Worm (Caenorhabditis elegans) whole organism, L3 larva: Measurements from ENCODE around the gene F53G2.2.

ENCODE experiments used
- elt-1 ChIP-seq: fragments of 150-350 bp; optimal IDR thresholded peaks from 2 replicates; lab custom pipeline; 2014; ENCODE audit warnings: missing biosample characterization, missing genetic modification characterization
- lin-15B ChIP-seq: fragments of 150-350 bp; optimal IDR thresholded peaks from 2 replicates; lab custom pipeline; 2014; ENCODE audit warnings: missing biosample characterization, missing genetic modification characterization
- nhr-237 ChIP-seq: fragments of 150-350 bp; optimal IDR thresholded peaks from 2 replicates; lab custom pipeline; 2014; ENCODE audit warnings: missing biosample characterization, missing genetic modification characterization
- nhr-25 ChIP-seq: sonication (generic microtip); optimal IDR thresholded peaks from 2 replicates; lab custom pipeline; 2017; ENCODE audit warnings: missing biosample characterization, missing genetic modification characterization
- unc-39 ChIP-seq: sonication (generic microtip); optimal IDR thresholded peaks from 4 replicates; lab custom pipeline; 2017; ENCODE audit warnings: missing biosample characterization, missing genetic modification characterization

DNA sequence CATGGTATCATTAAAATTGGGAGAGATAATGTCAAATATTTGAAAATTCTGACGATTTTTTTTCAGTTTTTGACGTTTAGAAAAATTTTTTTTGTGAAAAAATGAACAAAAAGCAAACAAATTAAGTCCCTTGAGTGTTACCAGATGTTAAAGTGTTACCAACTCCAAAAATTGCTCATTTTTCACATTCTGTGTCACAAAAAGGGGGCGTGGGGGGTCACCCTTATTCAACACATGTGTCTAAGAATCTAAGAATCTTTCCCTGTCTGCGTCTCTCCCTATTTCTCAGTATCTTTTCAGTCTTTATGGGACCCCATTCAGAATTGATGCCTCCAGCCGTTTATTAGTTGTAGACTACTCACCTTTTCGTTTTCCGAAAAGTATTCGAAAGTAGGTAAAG lies 42.8 kb upstream of the F53G2.2 start:
- no peak for TF ChIP-seq lin-15B (tag; lab: Kevin White, UChicago)
- no peak for TF ChIP-seq nhr-237 (tag; lab: Kevin White, UChicago)
- TF ChIP-seq nhr-25 (tag; lab: Kevin White, UChicago), result no peak
- no peak for TF ChIP-seq unc-39
- TF ChIP-seq elt-1 (tag; lab: Kevin White, UChicago), result no peak
